Fruit fly (Drosophila melanogaster) whole organism, embryonic: ENCODE results near the gene kis.
A peak's percentile ranks its signal among the peaks of the same experiment; 100 is the strongest.

Experiments
- Ada2b ChIP-seq: fragments of 200-800 bp; sonication (Bioruptor generic); IDR thresholded peaks from 2 replicates; pipeline ENCODE4 v1.3.6; 2022; ENCODE audit warnings: missing biosample characterization, missing genetic modification characterization
- Bteb2 ChIP-seq: fragments of 200-800 bp; sonication (Bioruptor generic); optimal IDR thresholded peaks from 2 replicates; lab custom pipeline; 2016; ENCODE audit warnings: missing biosample characterization, missing genetic modification characterization
- CG10267 ChIP-seq: fragments of 200-800 bp; sonication (Bioruptor generic); optimal IDR thresholded peaks from 2 replicates; lab custom pipeline; 2018; ENCODE audit warnings: missing biosample characterization, mild to moderate bottlenecking, missing genetic modification characterization, moderate library complexity
- CG10366 ChIP-seq: fragments of 200-800 bp; sonication (Bioruptor generic); IDR thresholded peaks from 2 replicates; pipeline ENCODE4 v1.3.6; 2022; ENCODE audit warnings: missing biosample characterization, missing genetic modification characterization
- CG10431 ChIP-seq: fragments of 200-800 bp; sonication (Bioruptor generic); optimal IDR thresholded peaks from 3 replicates; lab custom pipeline; 2018; ENCODE audit warnings: missing biosample characterization, mild to moderate bottlenecking, missing genetic modification characterization
- CG10959 ChIP-seq: fragments of 200-800 bp; sonication (Bioruptor generic); IDR thresholded peaks from 2 replicates; pipeline ENCODE4 v1.3.6; 2022; ENCODE audit warnings: missing biosample characterization, missing genetic modification characterization
- CG11093 ChIP-seq: fragments of 200-800 bp; sonication (Bioruptor generic); IDR thresholded peaks from 3 replicates; pipeline ENCODE4 v1.3.6; 2022; ENCODE audit warnings: missing biosample characterization, missing genetic modification characterization
- CG11695 ChIP-seq: fragments of 200-800 bp; sonication (Bioruptor generic); IDR thresholded peaks from 3 replicates; pipeline ENCODE4 v1.3.6; 2022; ENCODE audit warnings: missing biosample characterization, missing genetic modification characterization
- CG12744 ChIP-seq: fragments of 200-800 bp; sonication (Bioruptor generic); optimal IDR thresholded peaks from 2 replicates; lab custom pipeline; 2016; ENCODE audit warnings: missing biosample characterization, missing genetic modification characterization
- CG14014 ChIP-seq: fragments of 200-800 bp; sonication (Bioruptor generic); IDR thresholded peaks from 2 replicates; pipeline ENCODE4 v1.3.6; 2022; ENCODE audit warnings: missing biosample characterization, missing genetic modification characterization
- CG15073 ChIP-seq: fragments of 200-800 bp; sonication (Bioruptor generic); optimal IDR thresholded peaks from 2 replicates; lab custom pipeline; 2016; ENCODE audit warnings: missing biosample characterization, missing genetic modification characterization
- CG15601 ChIP-seq: fragments of 200-800 bp; sonication (Bioruptor generic); optimal IDR thresholded peaks from 3 replicates; lab custom pipeline; 2019; ENCODE audit warnings: missing biosample characterization, mild to moderate bottlenecking, missing genetic modification characterization, moderate library complexity
- CG1602 ChIP-seq: fragments of 200-800 bp; sonication (Bioruptor generic); optimal IDR thresholded peaks from 3 replicates; lab custom pipeline; 2016; ENCODE audit warnings: missing biosample characterization, missing genetic modification characterization
- CG17612 ChIP-seq: fragments of 200-800 bp; sonication (Bioruptor generic); IDR thresholded peaks from 2 replicates; pipeline ENCODE4 v1.3.6; 2022; ENCODE audit warnings: missing biosample characterization, missing genetic modification characterization
- CG17912 ChIP-seq: fragments of 200-800 bp; sonication (Bioruptor generic); optimal IDR thresholded peaks from 2 replicates; lab custom pipeline; 2018; ENCODE audit warnings: missing biosample characterization, mild to moderate bottlenecking, missing genetic modification characterization
- CG2889 ChIP-seq: fragments of 200-800 bp; sonication (Bioruptor generic); IDR thresholded peaks from 3 replicates; pipeline ENCODE4 v1.3.6; 2022; ENCODE audit warnings: missing biosample characterization, missing genetic modification characterization
- CG3163 ChIP-seq: fragments of 200-800 bp; sonication (Bioruptor generic); optimal IDR thresholded peaks from 3 replicates; lab custom pipeline; 2016; ENCODE audit warnings: missing biosample characterization, missing genetic modification characterization
- CG33557 ChIP-seq: fragments of 200-800 bp; sonication (Bioruptor generic); optimal IDR thresholded peaks from 2 replicates; lab custom pipeline; 2019; ENCODE audit warnings: missing biosample characterization, mild to moderate bottlenecking, missing genetic modification characterization, moderate library complexity
- CG4404 ChIP-seq: fragments of 200-800 bp; sonication (Bioruptor generic); IDR thresholded peaks from 2 replicates; pipeline ENCODE4 v1.3.6; 2022; ENCODE audit warnings: missing biosample characterization, missing genetic modification characterization
- CG4820 ChIP-seq: fragments of 200-800 bp; sonication (Bioruptor generic); optimal IDR thresholded peaks from 3 replicates; lab custom pipeline; 2016; ENCODE audit warnings: missing biosample characterization, missing genetic modification characterization
- CG6813 ChIP-seq: fragments of 200-800 bp; sonication (Bioruptor generic); optimal IDR thresholded peaks from 2 replicates; lab custom pipeline; 2017; ENCODE audit warnings: missing biosample characterization, missing genetic modification characterization, mild to moderate bottlenecking, moderate library complexity, missing genetic modification reagents
- CG8924 ChIP-seq: fragments of 200-800 bp; optimal IDR thresholded peaks from 3 replicates; lab custom pipeline; 2019; ENCODE audit warnings: missing biosample characterization, mild to moderate bottlenecking, missing genetic modification characterization, moderate library complexity
- CG9876 ChIP-seq: fragments of 200-800 bp; sonication (Bioruptor generic); optimal IDR thresholded peaks from 2 replicates; lab custom pipeline; 2016; ENCODE audit warnings: missing biosample characterization, missing genetic modification characterization
- Ets65A ChIP-seq: fragments of 200-800 bp; sonication (Bioruptor generic); peaks from one replicate; lab custom pipeline; 2016; ENCODE audit warnings: missing biosample characterization, missing genetic modification characterization
- Ets97D ChIP-seq: fragments of 200-800 bp; sonication (Bioruptor generic); optimal IDR thresholded peaks from 3 replicates; lab custom pipeline; 2016; ENCODE audit warnings: missing biosample characterization, missing genetic modification characterization
- Hr39 ChIP-seq: fragments of >200 bp; optimal IDR thresholded peaks from 2 replicates; lab custom pipeline; 2017
- Hr51 ChIP-seq, 2 experiments: fragments of 200-800 bp; sonication (Bioruptor generic); optimal IDR thresholded peaks; 2 replicates in 1 of 2; 3 replicates in 1 of 2; lab custom pipeline; 2016 to 2018; ENCODE audit warnings: missing biosample characterization in 2 of 2, missing genetic modification characterization in 2 of 2, mild to moderate bottlenecking in 1 of 2, moderate library complexity in 1 of 2
- MESR4 ChIP-seq: fragments of 200-800 bp; sonication (Bioruptor generic); optimal IDR thresholded peaks from 2 replicates; lab custom pipeline; 2018; ENCODE audit warnings: missing biosample characterization, mild to moderate bottlenecking, missing genetic modification characterization, moderate library complexity
- Meics ChIP-seq: fragments of 200-800 bp; sonication (Bioruptor generic); optimal IDR thresholded peaks from 2 replicates; lab custom pipeline; 2017; ENCODE audit warnings: missing biosample characterization, mild to moderate bottlenecking, missing genetic modification characterization
- Oli ChIP-seq: fragments of 200-800 bp; sonication (Bioruptor generic); optimal IDR thresholded peaks from 2 replicates; lab custom pipeline; 2018; ENCODE audit warnings: missing biosample characterization, mild to moderate bottlenecking, missing genetic modification characterization, moderate library complexity
- Optix ChIP-seq: fragments of 200-800 bp; sonication (Bioruptor generic); IDR thresholded peaks from 3 replicates; pipeline ENCODE4 v1.3.6; 2022; ENCODE audit warnings: missing biosample characterization, missing genetic modification characterization
- Poxn ChIP-seq: fragments of 200-800 bp; sonication (Bioruptor generic); IDR thresholded peaks from 2 replicates; pipeline ENCODE4 v1.3.6; 2022; ENCODE audit warnings: missing biosample characterization, missing genetic modification characterization
- Ptx1 ChIP-seq: fragments of 200-800 bp; sonication (Bioruptor generic); IDR thresholded peaks from 2 replicates; pipeline ENCODE4 v1.3.6; 2022; ENCODE audit warnings: missing biosample characterization, missing genetic modification characterization
- Sox100B ChIP-seq: fragments of 200-800 bp; sonication (Bioruptor generic); optimal IDR thresholded peaks from 3 replicates; lab custom pipeline; 2018; ENCODE audit warnings: missing biosample characterization, mild to moderate bottlenecking, missing genetic modification characterization
- al ChIP-seq: fragments of 200-800 bp; sonication (Bioruptor generic); IDR thresholded peaks from 2 replicates; pipeline ENCODE4 v1.3.6; 2022; ENCODE audit warnings: missing biosample characterization, missing genetic modification characterization
- ash1 ChIP-seq: fragments of 200-800 bp; sonication (Bioruptor generic); optimal IDR thresholded peaks from 2 replicates; lab custom pipeline; 2018; ENCODE audit warnings: missing biosample characterization, mild to moderate bottlenecking, missing genetic modification characterization
- az2 ChIP-seq: fragments of 200-800 bp; sonication (Bioruptor generic); optimal IDR thresholded peaks from 3 replicates; lab custom pipeline; 2016; ENCODE audit warnings: missing biosample characterization, missing genetic modification characterization
- bsh ChIP-seq, 2 experiments: fragments of 200-800 bp; sonication (Bioruptor generic); optimal IDR thresholded peaks; 2 replicates each; lab custom pipeline; 2017 to 2018; ENCODE audit warnings: mild to moderate bottlenecking in 2 of 2, missing biosample characterization in 2 of 2, missing genetic modification characterization in 2 of 2, moderate library complexity in 1 of 2
- dmrt99B ChIP-seq: fragments of 200-800 bp; sonication (Bioruptor generic); optimal IDR thresholded peaks from 2 replicates; lab custom pipeline; 2018; ENCODE audit warnings: missing biosample characterization, mild to moderate bottlenecking, missing genetic modification characterization, moderate library complexity
- dysf ChIP-seq: fragments of 200-800 bp; sonication (Bioruptor generic); IDR thresholded peaks from 3 replicates; pipeline ENCODE4 v1.3.6; 2022; ENCODE audit warnings: missing biosample characterization, missing genetic modification characterization
- en ChIP-seq: fragments of 200-800 bp; sonication (Bioruptor generic); optimal IDR thresholded peaks from 2 replicates; lab custom pipeline; 2016; ENCODE audit warnings: missing biosample characterization, missing genetic modification characterization
- esg ChIP-seq: fragments of 200-800 bp; sonication (Bioruptor generic); conservative IDR thresholded peaks from 2 replicates; pipeline ENCODE4 v1.3.6; 2022; ENCODE audit warnings: missing biosample characterization, missing genetic modification characterization
- eyg ChIP-seq: fragments of 200-800 bp; sonication (Bioruptor generic); optimal IDR thresholded peaks from 3 replicates; lab custom pipeline; 2016; ENCODE audit warnings: missing biosample characterization, missing genetic modification characterization
- fd102C ChIP-seq: fragments of 200-800 bp; sonication (Bioruptor generic); optimal IDR thresholded peaks from 2 replicates; lab custom pipeline; 2018; ENCODE audit warnings: missing biosample characterization, mild to moderate bottlenecking, missing genetic modification characterization, moderate library complexity
- ftz-f1 ChIP-seq: fragments of 200-800 bp; sonication (Bioruptor generic); optimal IDR thresholded peaks from 2 replicates; lab custom pipeline; 2016; ENCODE audit warnings: missing biosample characterization, missing genetic modification characterization
- gt ChIP-seq: fragments of 200-800 bp; sonication (Bioruptor generic); IDR thresholded peaks from 2 replicates; pipeline ENCODE4 v1.3.6; 2022; ENCODE audit warnings: missing biosample characterization, missing genetic modification characterization
- prd ChIP-seq, 3 experiments: fragments of >200 bp in 2 of 3; fragments of 200-800 bp in 1 of 3; sonication (Bioruptor generic) in 1 of 3; optimal IDR thresholded peaks in 2 of 3; IDR thresholded peaks in 1 of 3; 2 replicates in 2 of 3; 3 replicates in 1 of 3; pipeline versions ENCODE4 v1.3.6 to Lab custom; 2017 to 2022; ENCODE audit warnings: missing biosample characterization in 1 of 3, missing genetic modification characterization in 1 of 3
- pzg ChIP-seq: fragments of 200-800 bp; sonication (Bioruptor generic); optimal IDR thresholded peaks from 3 replicates; lab custom pipeline; 2018; ENCODE audit warnings: missing biosample characterization, mild to moderate bottlenecking, missing genetic modification characterization, moderate library complexity
- ranshi ChIP-seq: fragments of 200-800 bp; sonication (Bioruptor generic); IDR thresholded peaks from 2 replicates; pipeline ENCODE4 v1.3.6; 2022; ENCODE audit warnings: missing biosample characterization, missing genetic modification characterization
- run ChIP-seq: fragments of 200-800 bp; sonication (Bioruptor generic); optimal IDR thresholded peaks from 3 replicates; lab custom pipeline; 2018; ENCODE audit warnings: missing biosample characterization, mild to moderate bottlenecking, missing genetic modification characterization
- scrt ChIP-seq: fragments of 200-800 bp; sonication (Bioruptor generic); optimal IDR thresholded peaks from 2 replicates; lab custom pipeline; 2018; ENCODE audit warnings: missing biosample characterization, mild to moderate bottlenecking, missing genetic modification characterization, moderate library complexity
- ttk ChIP-seq: fragments of 200-800 bp; sonication (Bioruptor generic); IDR thresholded peaks from 2 replicates; pipeline ENCODE4 v2.1.2; 2022; ENCODE audit warnings: missing biosample characterization, missing genetic modification characterization
- vfl ChIP-seq: fragments of 200-800 bp; sonication (Bioruptor generic); optimal IDR thresholded peaks from 2 replicates; lab custom pipeline; 2016; ENCODE audit warnings: missing biosample characterization, missing genetic modification characterization

kis gene

DNA sequence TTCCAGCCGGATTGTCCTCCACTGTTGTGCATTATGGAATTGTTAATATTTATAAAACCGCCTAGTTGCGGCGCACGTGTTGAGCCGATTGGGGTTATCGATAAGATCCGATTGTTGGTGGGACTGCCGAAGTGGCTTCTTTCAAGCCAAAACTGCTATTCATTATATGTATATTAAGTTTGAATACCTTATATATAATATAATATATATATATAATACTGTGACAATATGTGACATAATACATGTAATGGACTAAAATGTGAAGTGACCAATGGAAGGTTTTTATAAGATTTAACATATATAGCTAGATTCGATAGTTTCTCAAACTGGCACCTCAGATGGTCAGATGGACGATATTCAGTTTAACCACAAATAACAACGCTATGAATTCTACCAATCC lies 23.0 kb upstream of the kis start, which contains the start of the genes mbm and CG11555 (continued):
- TF ChIP-seq scrt (GFP tag; lab: Kevin White, UChicago) (peak; percentile 64), Ets97D (GFP tag; lab: Kevin White, UChicago) (no peak), al (GFP tag; lab: Robert Waterston, UW) (no peak), en (no peak), fd102C (no peak), vfl (no peak), Ptx1 (GFP tag; lab: Robert Waterston, UW) (no peak), CG4820 (no peak), CG10431 (no peak), bsh (GFP tag; optimal IDR thresholded peaks at IDR 0.05; lab: Kevin White, UChicago) (peak in 1 of 2 experiments; percentile 24), dmrt99B (tag; lab: Kevin White, UChicago) (no peak), Bteb2 (GFP tag; lab: Kevin White, UChicago) (no peak), Sox100B (GFP tag; lab: Kevin White, UChicago) (no peak), CG6813 (GFP tag; lab: Kevin White, UChicago) (no peak), run (tag; lab: Kevin White, UChicago) (peak; percentile 36), Poxn (GFP tag; lab: Robert Waterston, UW) (no peak), Meics (GFP tag; lab: Kevin White, UChicago) (peak; percentile 40), Ets65A (no peak), CG1602 (GFP tag; lab: Kevin White, UChicago) (no peak), prd (optimal IDR thresholded peaks at IDR 0.05; lab: Kevin White, UChicago) (no peak), prd (GFP tag; IDR thresholded peaks at IDR 0.05; lab: Robert Waterston, UW) (no peak), Hr39 (lab: Kevin White, UChicago) (no peak), dysf (GFP tag; lab: Robert Waterston, UW) (peak; percentile 24; the same call in 1 of the 3 replicates), pzg (peak; percentile 34), az2 (no peak), CG11093 (GFP tag; lab: Robert Waterston, UW) (no peak), CG12744 (no peak), MESR4 (GFP tag; lab: Kevin White, UChicago) (no peak), CG9876 (GFP tag; lab: Kevin White, UChicago) (no peak), Optix (GFP tag; lab: Robert Waterston, UW) (no peak), CG33557 (GFP tag; lab: Kevin White, UChicago) (peak; percentile 24), ash1 (GFP tag; lab: Kevin White, UChicago) (no peak), CG8924 (tag; lab: Kevin White, UChicago) (peak; percentile 61), CG15601 (tag; lab: Kevin White, UChicago) (peak; percentile 34), CG10267 (tag; lab: Kevin White, UChicago) (peak; percentile 6), eyg (GFP tag; lab: Kevin White, UChicago) (no peak), CG10366 (GFP tag; lab: Robert Waterston, UW) (no peak), Hr51 (GFP tag; optimal IDR thresholded peaks at IDR 0.05; lab: Kevin White, UChicago) (no peak), ranshi (no peak), CG4404 (GFP tag; lab: Robert Waterston, UW) (no peak), ftz-f1 (GFP tag; lab: Kevin White, UChicago) (no peak), CG15073 (GFP tag; lab: Kevin White, UChicago) (no peak), CG2889 (GFP tag; lab: Robert Waterston, UW) (no peak), CG14014 (GFP tag; lab: Robert Waterston, UW) (no peak), Ada2b (GFP tag; lab: Robert Waterston, UW) (no peak), gt (GFP tag; lab: Robert Waterston, UW) (no peak), Oli (no peak), CG10959 (no peak), ttk (GFP tag; lab: Robert Waterston, UW) (no peak), CG17612 (GFP tag; lab: Robert Waterston, UW) (no peak), CG11695 (GFP tag; lab: Robert Waterston, UW) (no peak), CG17912 (GFP tag; lab: Kevin White, UChicago) (no peak), esg (GFP tag; lab: Robert Waterston, UW) (no peak), CG3163 (GFP tag; lab: Kevin White, UChicago) (no peak)
